Worm (Caenorhabditis elegans): ENCODE data around the gene C50B8.5.
A peak's percentile ranks its signal among the peaks of the same experiment; 100 is the strongest.

Gene C50B8.5

DNA sequence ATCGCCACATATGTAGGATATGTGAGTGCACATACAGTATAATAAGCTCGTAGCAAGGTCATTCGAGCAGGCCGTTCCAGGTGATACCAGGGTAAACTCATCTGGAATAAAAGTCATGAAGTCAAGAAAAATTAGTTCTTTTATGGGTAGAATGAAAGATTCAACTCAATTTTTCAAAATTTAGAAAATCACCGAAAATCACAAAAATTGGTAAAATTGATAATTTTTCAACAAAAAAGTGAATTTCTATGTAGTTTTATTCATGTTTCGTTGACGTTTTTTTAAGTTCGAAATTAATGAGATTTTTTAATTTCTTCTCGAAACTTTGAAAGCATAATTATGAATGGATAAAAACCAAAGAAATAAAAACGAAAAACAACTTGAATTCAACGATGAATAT, 41.0 kb downstream of the C50B8.5 start, which contains the start of gene F53F4.16:
Gene F53F4.16, minus strand, starts transcription at position 101 of the 400 bp plus-strand sequence.
- TF ChIP-seq ceh-24 (tag; optimal IDR thresholded peaks at IDR 0.05) = no peak
- TF ChIP-seq K02D7.2 (tag; optimal IDR thresholded peaks at IDR 0.05) = no peak
- no peak for TF ChIP-seq odd-2 (tag; optimal IDR thresholded peaks at IDR 0.05)
- no peak for TF ChIP-seq hlh-15 (tag; optimal IDR thresholded peaks at IDR 0.05)
- no peak for TF ChIP-seq hlh-30 (tag; optimal IDR thresholded peaks at IDR 0.05; ENCODE audit: insufficient read depth)
- no peak for TF ChIP-seq madf-2 (tag; optimal IDR thresholded peaks at IDR 0.05)
- no peak for TF ChIP-seq T23F11.4 (GFP tag; optimal IDR thresholded peaks at IDR 0.05)
- no peak for TF ChIP-seq ceh-34 (tag; optimal IDR thresholded peaks at IDR 0.05)
- TF ChIP-seq unc-55 (GFP tag; optimal IDR thresholded peaks at IDR 0.05) = no peak
- TF ChIP-seq ztf-16 (tag; optimal IDR thresholded peaks at IDR 0.05) = no peak
- no peak for TF ChIP-seq F13H6.1 (tag; optimal IDR thresholded peaks at IDR 0.05)
- no peak for TF ChIP-seq mec-3 (tag; optimal IDR thresholded peaks at IDR 0.05; ENCODE audit: borderline replicate concordance)
- TF ChIP-seq hlh-13 (GFP tag; optimal IDR thresholded peaks at IDR 0.05) = no peak
- no peak for TF ChIP-seq ceh-30 (tag; optimal IDR thresholded peaks at IDR 0.05)

DNA sequence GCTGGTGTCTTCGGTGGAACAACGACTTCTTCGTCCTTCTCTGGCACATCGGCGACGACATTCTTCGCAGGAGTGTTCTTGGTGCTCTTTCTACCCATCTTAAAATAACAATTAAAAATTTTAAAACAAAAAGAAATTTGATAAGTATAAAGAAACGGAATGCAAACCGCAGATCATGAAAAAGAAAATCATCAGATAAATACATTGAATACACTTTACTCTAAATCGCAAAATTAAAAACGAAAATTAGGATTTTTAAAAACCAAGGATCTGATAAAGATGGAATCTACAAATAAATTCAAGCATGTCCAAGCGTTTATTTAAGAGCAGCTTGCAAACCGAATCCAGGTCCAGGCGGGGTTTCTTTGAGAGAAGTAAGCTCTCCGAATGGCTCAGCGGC, 43.7 kb downstream of the C50B8.5 start, which contains the start of gene F53F4.11:
Gene F53F4.11, minus strand, starts transcription at position 101 of the 400 bp plus-strand sequence.
- TF ChIP-seq ztf-16 (tag; optimal IDR thresholded peaks at IDR 0.05) (no peak), ceh-9 (tag; optimal IDR thresholded peaks at IDR 0.05) (no peak), unc-3 (GFP tag; conservative IDR thresholded peaks at IDR 0.05) (no peak), unc-3 (tag; optimal IDR thresholded peaks at IDR 0.05) (no peak), unc-55 (GFP tag; optimal IDR thresholded peaks at IDR 0.05) (no peak)

DNA sequence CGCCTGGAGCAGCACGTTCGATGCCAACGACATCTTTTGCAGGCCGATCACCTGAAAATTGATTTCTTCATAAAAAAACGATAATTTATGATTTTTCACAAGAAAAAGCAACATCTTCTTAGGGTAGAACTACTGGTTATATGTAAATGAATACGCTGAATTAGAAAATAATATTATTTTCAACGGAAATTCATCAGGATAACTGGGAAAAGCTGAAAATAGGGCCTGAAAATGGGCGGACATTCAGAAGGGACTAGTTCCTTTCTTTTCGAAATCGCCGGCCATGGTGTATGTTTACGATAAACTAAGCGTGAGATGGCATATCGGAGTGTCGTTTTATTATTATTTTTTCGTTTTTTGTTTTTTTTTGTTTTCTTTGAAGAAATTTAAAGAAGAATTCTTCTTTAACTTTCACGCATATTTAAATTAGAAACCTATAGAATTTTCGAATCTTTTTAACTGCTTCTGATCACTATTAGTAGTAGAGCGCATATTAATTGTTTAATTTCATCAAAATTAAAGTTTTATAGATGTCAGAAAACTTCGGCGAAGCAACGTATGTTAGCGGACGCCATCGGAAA, 44.8 kb downstream of the C50B8.5 start, which contains the start of the genes nduv-2 and F53F4.12:
Gene nduv-2, minus strand, starts transcription at position 51 of the 581 bp plus-strand sequence.
Gene F53F4.12, plus strand, starts transcription at position 531 of the 581 bp plus-strand sequence.
- peak; percentile 4 for TF ChIP-seq ceh-2 (tag; optimal IDR thresholded peaks at IDR 0.05)
- peak; percentile 58 for TF ChIP-seq ceh-31 (tag; optimal IDR thresholded peaks at IDR 0.05)
- TF ChIP-seq ets-4 (tag; optimal IDR thresholded peaks at IDR 0.05) = peak; percentile 34
- no peak for TF ChIP-seq gmeb-2 (tag; optimal IDR thresholded peaks at IDR 0.05)
- TF ChIP-seq ztf-16 (tag; optimal IDR thresholded peaks at IDR 0.05) = no peak
- TF ChIP-seq odd-2 (tag; optimal IDR thresholded peaks at IDR 0.05) = no peak
- peak; percentile 12 for TF ChIP-seq unc-42 (tag; optimal IDR thresholded peaks at IDR 0.05)
- TF ChIP-seq tbx-2 (tag; optimal IDR thresholded peaks at IDR 0.05) = peak; percentile 36
- no peak for TF ChIP-seq unc-86 (tag; optimal IDR thresholded peaks at IDR 0.05)

DNA sequence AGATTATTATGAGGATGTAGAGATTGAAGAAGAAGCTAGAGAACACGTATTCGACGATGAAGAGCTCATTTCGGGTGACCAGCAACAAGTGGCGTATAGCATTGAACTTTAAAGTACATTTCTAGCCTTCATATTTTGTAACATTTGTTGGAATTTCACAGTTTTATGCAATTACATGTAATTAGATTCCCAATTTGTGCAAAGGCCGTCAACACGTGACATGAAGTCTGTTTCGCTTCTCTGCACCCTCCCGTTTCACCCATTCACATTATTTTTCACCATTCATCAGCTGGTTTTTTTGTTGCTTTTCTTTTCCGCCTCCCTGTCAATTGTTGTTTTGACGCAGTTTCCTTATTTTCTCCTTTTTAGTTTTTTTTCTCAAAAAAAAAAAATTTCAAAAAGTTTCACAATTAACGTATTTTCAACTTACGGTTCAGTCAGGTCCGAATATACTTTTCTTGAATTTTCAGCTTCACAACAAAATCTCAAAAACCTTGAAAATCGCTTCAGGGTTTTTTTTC, 46.4 kb downstream of the C50B8.5 start, which contains the start of gene sde-2:
Gene sde-2, plus strand, starts transcription at position 471 of the 521 bp plus-strand sequence.
- TF ChIP-seq unc-42 (tag; optimal IDR thresholded peaks at IDR 0.05) (peak; percentile 93), dve-1 (tag; optimal IDR thresholded peaks at IDR 0.05) (no peak), fax-1 (tag; optimal IDR thresholded peaks at IDR 0.05) (no peak), tbx-2 (tag; optimal IDR thresholded peaks at IDR 0.05) (no peak), ceh-9 (tag; optimal IDR thresholded peaks at IDR 0.05) (no peak), F13H6.1 (tag; optimal IDR thresholded peaks at IDR 0.05) (no peak), hlh-30 (tag; optimal IDR thresholded peaks at IDR 0.05; ENCODE audit: insufficient read depth) (peak; percentile 82), rnt-1 (tag; optimal IDR thresholded peaks at IDR 0.05) (no peak), odd-2 (tag; optimal IDR thresholded peaks at IDR 0.05) (no peak)

DNA sequence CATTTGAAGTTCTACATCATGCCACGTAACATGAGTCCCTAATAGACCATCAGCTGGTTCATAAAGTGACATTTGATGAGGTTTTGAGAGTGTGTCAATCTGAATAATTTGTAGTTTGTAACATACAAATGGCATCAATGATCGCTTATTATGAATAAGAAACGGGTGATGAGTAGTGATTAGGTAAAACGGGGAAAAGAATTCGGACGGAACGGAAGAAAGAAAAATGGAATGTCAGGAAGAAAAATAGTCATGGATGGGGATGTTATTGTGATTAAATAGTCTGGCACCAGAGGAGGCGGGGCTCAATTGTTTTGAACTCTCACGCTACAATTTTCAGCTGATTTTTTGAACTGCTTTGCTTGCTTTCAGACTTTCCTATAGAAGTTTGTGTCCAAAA, 53.4 kb downstream of the C50B8.5 start, which contains the start of gene H37A05.2:
Gene H37A05.2, minus strand, starts transcription at position 101 of the 400 bp plus-strand sequence.
- no peak for TF ChIP-seq ceh-34 (tag; optimal IDR thresholded peaks at IDR 0.05)
- no peak for TF ChIP-seq ceh-31 (tag; optimal IDR thresholded peaks at IDR 0.05)
- TF ChIP-seq gmeb-2 (tag; optimal IDR thresholded peaks at IDR 0.05) = no peak
